Worm (Caenorhabditis elegans): ENCODE measurements around the gene tbck-1.

Gene tbck-1

DNA sequence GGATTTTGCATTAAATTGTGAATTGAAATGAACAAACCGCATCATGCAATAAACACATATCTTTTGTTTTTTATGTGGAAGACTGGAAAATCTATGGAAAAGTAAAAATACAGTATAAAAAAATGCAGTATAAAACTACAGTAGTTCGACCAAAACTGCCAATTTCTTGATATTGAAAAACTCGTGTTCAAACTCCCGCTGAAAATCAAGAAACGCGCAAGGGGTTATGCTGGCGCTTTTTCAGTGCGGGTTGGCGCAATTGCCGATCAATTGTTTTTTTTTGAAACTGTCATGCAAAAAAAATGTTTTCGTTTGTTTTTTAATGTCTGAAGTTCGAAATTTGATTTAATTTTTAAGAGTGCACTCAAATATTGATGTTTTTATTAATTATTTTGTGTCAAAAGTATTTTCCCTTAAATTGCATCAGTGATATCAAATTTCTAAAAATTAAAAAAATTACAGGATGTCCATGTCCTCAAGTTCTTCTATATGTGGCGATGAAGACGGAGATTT lies 23.3 kb downstream of the tbck-1 start, which contains the start of gene dnj-9 (continued):
- peak; percentile 94 for TF ChIP-seq pha-4 (tag; optimal IDR thresholded peaks at IDR 0.05)
- peak; percentile 87 for TF ChIP-seq gei-17 (GFP tag; optimal IDR thresholded peaks at IDR 0.05)
- TF ChIP-seq B0035.1 (tag; optimal IDR thresholded peaks at IDR 0.05): peak; percentile 78
- TF ChIP-seq hmg-20 (GFP tag; IDR thresholded peaks at IDR 0.05): peak; percentile 85
- peak; percentile 92 for TF ChIP-seq F23B12.7 (tag; optimal IDR thresholded peaks at IDR 0.05; ENCODE audit: insufficient read depth)
- no peak for TF ChIP-seq bed-2 (GFP tag; IDR thresholded peaks at IDR 0.05)
- no peak for TF ChIP-seq ztf-22 (GFP tag; optimal IDR thresholded peaks at IDR 0.05)
- TF ChIP-seq ztf-6 (GFP tag; IDR thresholded peaks at IDR 0.05): no peak
- TF ChIP-seq tbx-9 (tag; optimal IDR thresholded peaks at IDR 0.05; ENCODE audit: borderline replicate concordance): no peak
- TF ChIP-seq egrh-3 (GFP tag; IDR thresholded peaks at IDR 0.05): no peak
- TF ChIP-seq nhr-27 (tag; optimal IDR thresholded peaks at IDR 0.05): peak; percentile 41
- TF ChIP-seq Y53F4B.3 (GFP tag; IDR thresholded peaks at IDR 0.05): no peak
- TF ChIP-seq attf-5 (GFP tag; optimal IDR thresholded peaks at IDR 0.05): peak; percentile 95
- peak; percentile 72; the same call in 1 of the 2 replicates for TF ChIP-seq egl-18 (GFP tag; IDR thresholded peaks at IDR 0.05)
- TF ChIP-seq mcd-1 (GFP tag; IDR thresholded peaks at IDR 0.05): peak; percentile 93
- TF ChIP-seq ztf-18 (tag; optimal IDR thresholded peaks at IDR 0.05): peak; percentile 99
- TF ChIP-seq pbrm-1 (GFP tag; IDR thresholded peaks at IDR 0.05): peak; percentile 91
- TF ChIP-seq efl-1 (GFP tag; optimal IDR thresholded peaks at IDR 0.05): peak; percentile 91
- TF ChIP-seq F37B4.10 (GFP tag; IDR thresholded peaks at IDR 0.05): no peak
- TF ChIP-seq ets-4 (GFP tag; optimal IDR thresholded peaks at IDR 0.05): no peak
- TF ChIP-seq madf-6 (GFP tag; IDR thresholded peaks at IDR 0.05): peak; percentile 95
- peak; percentile 84 for TF ChIP-seq ceh-100 (GFP tag; IDR thresholded peaks at IDR 0.05)
- peak; percentile 53 for TF ChIP-seq somi-1 (GFP tag; optimal IDR thresholded peaks at IDR 0.05)
- TF ChIP-seq snpc-3.4 (tag; optimal IDR thresholded peaks at IDR 0.05): peak; percentile 94
- TF ChIP-seq nfyb-1 (GFP tag; IDR thresholded peaks at IDR 0.05): peak; percentile 95
- peak; percentile 81 for TF ChIP-seq him-1 (tag; optimal IDR thresholded peaks at IDR 0.05)
- TF ChIP-seq ekl-4 (GFP tag; IDR thresholded peaks at IDR 0.05): peak; percentile 96
- TF ChIP-seq tbp1 (GFP tag; optimal IDR thresholded peaks at IDR 0.05): peak; percentile 75
- peak; percentile 81 for TF ChIP-seq D2030.7 (GFP tag; IDR thresholded peaks at IDR 0.05)
- TF ChIP-seq nfya-2 (GFP tag; IDR thresholded peaks at IDR 0.05): no peak
- no peak for TF ChIP-seq hlh-12 (tag; optimal IDR thresholded peaks at IDR 0.05)
- no peak for TF ChIP-seq nhr-90 (tag; optimal IDR thresholded peaks at IDR 0.05)
- no peak for TF ChIP-seq nfya-1 (tag; optimal IDR thresholded peaks at IDR 0.05; ENCODE audit: borderline replicate concordance, insufficient read depth)
- peak; percentile 77; the same call in 1 of the 2 replicates for TF ChIP-seq Y95B8A.8 (GFP tag; IDR thresholded peaks at IDR 0.05)
- peak; percentile 54 for TF ChIP-seq cebp-1 (GFP tag; IDR thresholded peaks at IDR 0.05)
- TF ChIP-seq cebp-1 (tag; optimal IDR thresholded peaks at IDR 0.05): peak; percentile 92
- peak; percentile 92 for TF ChIP-seq madf-3 (GFP tag; IDR thresholded peaks at IDR 0.05)
- TF ChIP-seq lin-54 (GFP tag; optimal IDR thresholded peaks at IDR 0.05): peak; percentile 99
- TF ChIP-seq C06A6.2 (GFP tag; conservative IDR thresholded peaks at IDR 0.05): peak; percentile 91
- peak; percentile 83; the same call in 1 of the 2 replicates for TF ChIP-seq let-526 (GFP tag; IDR thresholded peaks at IDR 0.05)
- peak; percentile 92 for TF ChIP-seq snpc-1.3 (tag; optimal IDR thresholded peaks at IDR 0.05; ENCODE audit: insufficient read depth)
- TF ChIP-seq tlf-1 (GFP tag; optimal IDR thresholded peaks at IDR 0.05): peak; percentile 93
- TF ChIP-seq attf-3 (GFP tag; conservative IDR thresholded peaks at IDR 0.05): peak; percentile 68
- peak; percentile 98 for TF ChIP-seq Y53G8AR.9 (GFP tag; conservative IDR thresholded peaks at IDR 0.05)
- peak; percentile 95 for TF ChIP-seq dox-1 (GFP tag; IDR thresholded peaks at IDR 0.05)

Measured in whole organism, young adult.